Worm (Caenorhabditis elegans) whole organism, midembryonic: ENCODE results near the gene T11F8.12.

Experiments
- T22C8.4 ChIP-seq: fragments of 200-800 bp; sonication (Bioruptor generic); IDR thresholded peaks from 2 replicates; pipeline ENCODE4 v1.3.6; 2022; ENCODE audit warnings: missing genetic modification characterization, missing compliant biosample characterization
- cog-1 ChIP-seq: sonication (generic microtip); optimal IDR thresholded peaks from 2 replicates; lab custom pipeline; 2016; ENCODE audit warnings: missing genetic modification characterization, missing compliant biosample characterization
- klf-2 ChIP-seq: fragments of 200-800 bp; sonication (Bioruptor generic); conservative IDR thresholded peaks from 2 replicates; pipeline ENCODE4 v1.3.6; 2022; ENCODE audit warnings: missing genetic modification reagents, missing genetic modification characterization, missing compliant biosample characterization
- ref-1 ChIP-seq: fragments of 200-800 bp; sonication (Bioruptor generic); conservative IDR thresholded peaks from 2 replicates; pipeline ENCODE4 v1.3.6; 2022; ENCODE audit warnings: missing genetic modification reagents, missing genetic modification characterization, missing compliant biosample characterization
- ztf-29 ChIP-seq: fragments of 200-800 bp; sonication (Bioruptor generic); IDR thresholded peaks from 2 replicates; pipeline ENCODE4 v1.3.6; 2022; ENCODE audit warnings: missing genetic modification reagents, missing genetic modification characterization, missing compliant biosample characterization

DNA sequence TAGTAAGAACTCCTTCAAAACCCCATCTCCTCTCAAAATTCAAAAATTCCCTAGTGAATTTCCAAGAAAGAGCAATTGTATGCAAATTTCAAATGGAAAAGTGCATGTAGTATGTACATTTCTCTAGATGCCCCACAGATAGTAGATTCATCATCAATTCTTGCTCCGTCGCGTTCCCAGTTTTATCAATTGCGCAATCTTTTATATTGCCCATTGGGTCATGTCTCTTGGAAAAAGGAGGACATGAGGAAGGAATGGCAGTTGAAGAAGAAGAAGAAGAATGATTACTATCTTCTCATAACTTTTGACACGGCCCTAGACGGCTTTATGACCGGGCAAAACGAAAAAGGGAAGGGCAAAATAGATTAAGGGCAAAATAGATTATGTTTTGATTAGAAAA is 24.5 kb upstream of the T11F8.12 start:
- TF ChIP-seq cog-1 = no peak
- TF ChIP-seq klf-2 = no peak
- no peak for TF ChIP-seq T22C8.4
- no peak for TF ChIP-seq ref-1 (GFP tag; lab: Robert Waterston, UW)
- TF ChIP-seq ztf-29 (GFP tag; lab: Robert Waterston, UW) = no peak
